Fruit fly (Drosophila melanogaster) whole organism, embryonic: Measurements from ENCODE around the gene CG13038.
A peak's percentile ranks its signal among the peaks of the same experiment; 100 is the strongest.

Experiments used
- CG17612 ChIP-seq: fragments of 200-800 bp; sonication (Bioruptor generic); IDR thresholded peaks from 2 replicates; pipeline ENCODE4 v1.3.6; 2022; ENCODE audit warnings: missing biosample characterization, missing genetic modification characterization
- CG6683 ChIP-seq: fragments of 200-800 bp; sonication (Bioruptor generic); optimal IDR thresholded peaks from 2 replicates; lab custom pipeline; 2017; ENCODE audit warnings: missing biosample characterization, mild to moderate bottlenecking, missing genetic modification characterization, missing genetic modification reagents
- cg ChIP-seq: fragments of 200-800 bp; sonication (Bioruptor generic); optimal IDR thresholded peaks from 3 replicates; lab custom pipeline; 2019; ENCODE audit warnings: missing biosample characterization, mild to moderate bottlenecking, missing genetic modification characterization, moderate library complexity
- pan ChIP-seq, 4 experiments: fragments of >200 bp in 3 of 4; fragments of 200-800 bp in 1 of 4; sonication (Bioruptor generic) in 1 of 4; optimal IDR thresholded peaks in 3 of 4; IDR thresholded peaks in 1 of 4; 2 replicates each; pipeline versions ENCODE4 v1.3.6 to Lab custom; 2017 to 2022; ENCODE audit warnings: missing biosample characterization in 2 of 4, missing genetic modification characterization in 2 of 4, mixed read lengths in 1 of 4
- peb ChIP-seq: fragments of 200-800 bp; sonication (Bioruptor generic); IDR thresholded peaks from 2 replicates; pipeline ENCODE4 v1.3.6; 2022; ENCODE audit warnings: missing biosample characterization, missing genetic modification characterization
- zf30C ChIP-seq: fragments of 200-800 bp; sonication (Bioruptor generic); optimal IDR thresholded peaks from 3 replicates; lab custom pipeline; 2018; ENCODE audit warnings: missing biosample characterization, mild to moderate bottlenecking, missing genetic modification characterization

DNA sequence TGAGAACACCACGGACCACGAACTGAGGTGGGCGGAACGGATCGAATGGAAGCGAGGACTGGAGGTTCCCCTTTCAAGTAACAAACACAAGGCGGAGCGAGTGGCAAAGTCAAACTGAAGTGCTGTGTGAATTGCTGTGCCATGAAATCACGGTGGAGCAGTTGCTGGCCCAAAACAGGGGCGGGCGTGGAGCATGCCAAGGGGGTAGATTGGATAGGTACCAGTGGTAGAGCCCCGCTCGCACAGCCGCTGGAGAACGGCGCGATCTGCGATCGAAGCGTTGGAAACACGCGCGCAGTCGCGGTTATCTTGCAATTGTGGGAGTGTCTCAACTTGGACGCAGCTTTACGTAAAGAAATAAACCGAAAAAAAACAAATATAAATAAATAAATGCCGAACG, at the start of gene CG13038:
- TF ChIP-seq zf30C (GFP tag; lab: Kevin White, UChicago) (no peak), CG17612 (GFP tag; lab: Robert Waterston, UW) (no peak), CG6683 (GFP tag; lab: Kevin White, UChicago) (no peak), cg (no peak), pan (optimal IDR thresholded peaks at IDR 0.05; lab: Kevin White, UChicago) (no peak), pan (GFP tag; optimal IDR thresholded peaks at IDR 0.05 in 1 of 2, IDR thresholded peaks at IDR 0.05 in 1 of 2) (peak in 1 of 2 experiments; percentile 9), peb (GFP tag; lab: Robert Waterston, UW) (no peak)
